Worm (Caenorhabditis elegans) whole organism, L4 larva: ENCODE data around the gene Y50D7A.1.

Experiments used
- Y105C5A.15 ChIP-seq: fragments of 200-800 bp; sonication (Bioruptor generic); IDR thresholded peaks from 2 replicates; pipeline ENCODE4 v1.3.6; 2022; ENCODE audit warnings: missing genetic modification characterization, missing compliant biosample characterization
- aly-2 ChIP-seq: sonication (generic microtip); optimal IDR thresholded peaks from 2 replicates; lab custom pipeline; 2018; ENCODE audit warnings: missing biosample characterization, missing genetic modification characterization
- ceh-82 ChIP-seq: sonication (generic microtip); optimal IDR thresholded peaks from 2 replicates; lab custom pipeline; 2017; ENCODE audit warnings: missing biosample characterization, missing genetic modification characterization
- daf-16 ChIP-seq, 3 experiments: sonication (generic microtip); optimal IDR thresholded peaks; 2 replicates each; lab custom pipeline; 2016 to 2017; ENCODE audit warnings: missing genetic modification characterization in 3 of 3, missing genetic modification reagents in 3 of 3, mild to moderate bottlenecking in 2 of 3, missing compliant biosample characterization in 2 of 3, missing biosample characterization in 1 of 3, moderate library complexity in 1 of 3
- daf-8 ChIP-seq: fragments of 200-800 bp; sonication (Bioruptor generic); IDR thresholded peaks from 2 replicates; pipeline ENCODE4 v1.3.6; 2022; ENCODE audit warnings: missing genetic modification characterization, missing compliant biosample characterization
- hlh-11 ChIP-seq: fragments of 200-800 bp; sonication (Bioruptor generic); optimal IDR thresholded peaks from 2 replicates; lab custom pipeline; 2018; ENCODE audit warnings: mild to moderate bottlenecking, missing genetic modification characterization, missing compliant biosample characterization
- lin-1 ChIP-seq: fragments of 200-800 bp; sonication (Bioruptor generic); IDR thresholded peaks from 2 replicates; pipeline ENCODE4 v1.3.6; 2022; ENCODE audit warnings: missing genetic modification reagents, missing genetic modification characterization, missing compliant biosample characterization
- lin-39 ChIP-seq: fragments of 150-350 bp; optimal IDR thresholded peaks from 2 replicates; lab custom pipeline; 2014; ENCODE audit warnings: missing biosample characterization, missing genetic modification reagents, missing genetic modification characterization
- nhr-76 ChIP-seq: fragments of 150-350 bp; optimal IDR thresholded peaks from 2 replicates; lab custom pipeline; 2014; ENCODE audit warnings: missing biosample characterization, missing genetic modification characterization
- nhr-77 ChIP-seq: fragments of 150-350 bp; optimal IDR thresholded peaks from 2 replicates; lab custom pipeline; 2014; ENCODE audit warnings: missing biosample characterization, missing genetic modification characterization
- snpc-4 ChIP-seq: fragments of 150-350 bp; optimal IDR thresholded peaks from 2 replicates; lab custom pipeline; 2014; ENCODE audit warnings: missing biosample characterization, missing genetic modification characterization
- tag-97 ChIP-seq: fragments of 200-800 bp; sonication (Bioruptor generic); IDR thresholded peaks from 2 replicates; pipeline ENCODE4 v1.3.6; 2022; ENCODE audit warnings: missing genetic modification characterization, missing compliant biosample characterization

DNA sequence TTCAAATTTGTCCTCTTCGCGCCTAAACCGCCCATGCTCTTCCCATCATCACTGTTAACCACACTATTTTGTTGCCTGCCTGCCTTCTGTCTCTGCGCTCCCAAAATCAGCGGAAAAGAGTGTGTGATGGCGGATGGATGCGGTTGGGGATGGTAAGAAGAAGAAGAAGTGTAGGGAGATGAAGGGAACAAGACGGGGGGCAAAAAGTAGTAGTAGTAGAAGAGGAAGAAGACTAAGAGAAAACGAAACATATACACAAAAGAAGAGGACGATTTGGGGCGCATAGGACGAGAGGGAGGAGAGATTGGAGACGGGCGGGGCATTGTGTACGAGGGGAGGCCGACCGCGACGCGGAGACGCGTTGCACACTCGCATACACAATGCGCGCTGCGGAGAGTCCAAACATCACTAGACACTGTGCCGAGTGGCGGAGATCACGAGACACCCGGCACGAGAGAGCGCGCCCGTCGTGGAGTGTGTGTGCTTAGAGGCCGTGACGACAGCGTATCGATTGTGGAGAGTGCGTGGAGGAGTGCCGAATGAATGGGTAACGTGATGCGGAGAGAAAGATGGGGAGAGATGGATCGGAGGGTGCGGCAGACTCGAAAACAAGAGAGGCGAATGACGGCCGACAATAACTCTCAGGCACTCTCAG lies 57.2 kb downstream of the Y50D7A.1 start:
- no peak for TF ChIP-seq nhr-77 (tag; lab: Kevin White, UChicago)
- peak; percentile 79; the same call in 1 of the 2 replicates for TF ChIP-seq lin-1 (GFP tag; lab: Robert Waterston, UW)
- TF ChIP-seq snpc-4 (tag; lab: Kevin White, UChicago), result no peak
- no peak for TF ChIP-seq aly-2 (tag; lab: Kevin White, UChicago)
- peak; percentile 99 for TF ChIP-seq hlh-11
- no peak for TF ChIP-seq nhr-76 (tag; lab: Kevin White, UChicago)
- TF ChIP-seq tag-97, result no peak
- TF ChIP-seq lin-39 (tag; lab: Kevin White, UChicago), result no peak
- TF ChIP-seq ceh-82, result no peak
- no peak for TF ChIP-seq Y105C5A.15 (GFP tag; lab: Robert Waterston, UW)
- peak; percentile 51 to 61 for TF ChIP-seq daf-16 (GFP tag; optimal IDR thresholded peaks at IDR 0.05; lab: Kevin White, UChicago)
- TF ChIP-seq daf-16 (tag; optimal IDR thresholded peaks at IDR 0.05; lab: Kevin White, UChicago), result peak; percentile 78
- TF ChIP-seq daf-8 (GFP tag; lab: Robert Waterston, UW), result no peak
